Worm (Caenorhabditis elegans) whole organism, midembryonic: ENCODE results near the gene vab-7.

Source experiments
- T22C8.4 ChIP-seq: fragments of 200-800 bp; sonication (Bioruptor generic); IDR thresholded peaks from 2 replicates; pipeline ENCODE4 v1.3.6; 2022; ENCODE audit warnings: missing genetic modification characterization, missing compliant biosample characterization
- cog-1 ChIP-seq: sonication (generic microtip); optimal IDR thresholded peaks from 2 replicates; lab custom pipeline; 2016; ENCODE audit warnings: missing genetic modification characterization, missing compliant biosample characterization
- flt-1 ChIP-seq: fragments of 200-800 bp; sonication (Bioruptor generic); IDR thresholded peaks from 2 replicates; pipeline ENCODE4 v1.3.6; 2022; ENCODE audit warnings: missing genetic modification characterization, missing compliant biosample characterization
- klf-2 ChIP-seq: fragments of 200-800 bp; sonication (Bioruptor generic); conservative IDR thresholded peaks from 2 replicates; pipeline ENCODE4 v1.3.6; 2022; ENCODE audit warnings: missing genetic modification reagents, missing genetic modification characterization, missing compliant biosample characterization
- med-1 ChIP-seq: sonication (generic microtip); optimal IDR thresholded peaks from 2 replicates; lab custom pipeline; 2017; ENCODE audit warnings: missing genetic modification characterization, mild to moderate bottlenecking, missing compliant biosample characterization, antibody characterized with exemption, missing genetic modification reagents; ENCODE audit not compliant: insufficient read depth
- ref-1 ChIP-seq: fragments of 200-800 bp; sonication (Bioruptor generic); conservative IDR thresholded peaks from 2 replicates; pipeline ENCODE4 v1.3.6; 2022; ENCODE audit warnings: missing genetic modification reagents, missing genetic modification characterization, missing compliant biosample characterization
- tab-1 ChIP-seq: fragments of 200-800 bp; sonication (Bioruptor generic); IDR thresholded peaks from 2 replicates; pipeline ENCODE4 v1.3.6; 2022; ENCODE audit warnings: missing genetic modification characterization, missing compliant biosample characterization
- ztf-23 ChIP-seq: fragments of 200-800 bp; sonication (Bioruptor generic); IDR thresholded peaks from 2 replicates; pipeline ENCODE4 v1.3.6; 2022; ENCODE audit warnings: missing genetic modification reagents, missing genetic modification characterization, missing compliant biosample characterization
- ztf-29 ChIP-seq: fragments of 200-800 bp; sonication (Bioruptor generic); IDR thresholded peaks from 2 replicates; pipeline ENCODE4 v1.3.6; 2022; ENCODE audit warnings: missing genetic modification reagents, missing genetic modification characterization, missing compliant biosample characterization

DNA sequence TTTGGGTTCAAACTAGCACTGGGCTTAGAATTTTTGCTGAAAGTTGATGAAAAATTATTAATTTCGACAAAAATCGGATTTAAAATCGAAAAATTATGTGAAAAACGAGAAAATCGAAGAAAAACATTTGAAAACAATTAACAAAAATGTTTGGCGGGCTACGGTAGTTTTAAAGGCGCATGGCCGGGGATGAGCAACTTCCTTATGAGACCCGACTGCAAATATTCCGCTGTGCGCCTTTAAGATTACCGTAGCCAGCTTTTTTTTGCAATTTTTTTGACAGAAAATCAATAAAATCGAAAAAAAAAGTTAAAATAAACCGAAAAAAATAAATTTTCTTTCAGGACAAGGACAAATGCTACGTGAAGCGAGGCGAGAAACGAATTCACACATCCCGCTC lies 42.6 kb upstream of the vab-7 start:
- TF ChIP-seq T22C8.4 (no peak), med-1 (GFP tag; lab: Kevin White, UChicago) (no peak), ztf-29 (GFP tag; lab: Robert Waterston, UW) (no peak), flt-1 (GFP tag; lab: Robert Waterston, UW) (no peak), ref-1 (GFP tag; lab: Robert Waterston, UW) (no peak), klf-2 (GFP tag; lab: Robert Waterston, UW) (no peak), cog-1 (tag; lab: Kevin White, UChicago) (no peak), ztf-23 (GFP tag; lab: Robert Waterston, UW) (no peak), tab-1 (no peak)
